Fruit fly (Drosophila melanogaster): Measurements from ENCODE around the gene Fad2.

DNA sequence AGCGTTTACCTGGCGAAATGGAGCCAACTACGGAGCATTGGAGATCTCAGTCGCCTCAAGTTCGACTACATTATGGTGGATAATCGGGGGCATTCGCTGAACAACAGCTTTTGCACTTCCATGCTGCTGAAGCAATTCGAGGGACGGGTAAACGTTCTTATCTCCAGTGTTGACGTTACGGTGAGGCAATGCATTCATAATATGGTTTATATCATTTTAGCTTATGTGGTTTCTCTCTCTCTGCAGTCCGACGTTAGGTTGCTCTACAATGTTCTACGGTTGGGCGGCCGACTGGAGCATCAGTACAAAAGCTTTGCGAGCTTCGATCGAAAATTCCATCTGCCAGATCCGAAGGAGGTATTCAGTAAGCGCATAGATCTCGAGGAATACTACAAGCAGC, 42.5 kb downstream of the Fad2 start:
- TF ChIP-seq Hr78 (GFP tag; optimal IDR thresholded peaks at IDR 0.05) = no peak
- TF ChIP-seq pum (GFP tag; optimal IDR thresholded peaks at IDR 0.05) = no peak
- no peak for TF ChIP-seq CG3065 (GFP tag; optimal IDR thresholded peaks at IDR 0.05)
- TF ChIP-seq ttk (GFP tag; IDR thresholded peaks at IDR 0.05) = no peak
- TF ChIP-seq h (optimal IDR thresholded peaks at IDR 0.05) = no peak
- TF ChIP-seq zfh2 (GFP tag; optimal IDR thresholded peaks at IDR 0.05) = no peak
- no peak for TF ChIP-seq oc (tag; optimal IDR thresholded peaks at IDR 0.05)
- TF ChIP-seq CG6654 (GFP tag; optimal IDR thresholded peaks at IDR 0.05) = no peak
- TF ChIP-seq YL-1 (GFP tag; optimal IDR thresholded peaks at IDR 0.05) = no peak
- no peak for TF ChIP-seq CG6175 (GFP tag; IDR thresholded peaks at IDR 0.05)
- TF ChIP-seq CG6254 (GFP tag; optimal IDR thresholded peaks at IDR 0.05) = no peak
- TF ChIP-seq nerfin-1 (tag; optimal IDR thresholded peaks at IDR 0.05) = no peak
- TF ChIP-seq CG4424 (GFP tag; optimal IDR thresholded peaks at IDR 0.05) = no peak
